Worm (Caenorhabditis elegans) whole organism, late embryonic: ENCODE data around the gene C27H5.2.

ENCODE experiments used
- C08G9.2 ChIP-seq: sonication (generic microtip); optimal IDR thresholded peaks from 2 replicates; lab custom pipeline; 2016; ENCODE audit warnings: mild to moderate bottlenecking, missing genetic modification characterization, moderate library complexity, missing compliant biosample characterization
- C38D4.7 ChIP-seq: fragments of 200-800 bp; sonication (Bioruptor generic); optimal IDR thresholded peaks from 2 replicates; lab custom pipeline; 2018; ENCODE audit warnings: mild to moderate bottlenecking, missing genetic modification characterization, moderate library complexity, missing compliant biosample characterization
- K09A11.1 ChIP-seq: sonication (generic microtip); optimal IDR thresholded peaks from 2 replicates; lab custom pipeline; 2017; ENCODE audit warnings: antibody characterized with exemption, mild to moderate bottlenecking, missing genetic modification characterization, missing compliant biosample characterization; ENCODE audit not compliant: insufficient read depth
- T23F11.4 ChIP-seq: fragments of 200-800 bp; sonication (Bioruptor generic); optimal IDR thresholded peaks from 2 replicates; lab custom pipeline; 2018; ENCODE audit warnings: mild to moderate bottlenecking, missing genetic modification characterization, missing compliant biosample characterization
- Y22D7AL.16 ChIP-seq: sonication (generic microtip); optimal IDR thresholded peaks from 2 replicates; lab custom pipeline; 2016; ENCODE audit warnings: missing genetic modification characterization, missing compliant biosample characterization
- ahr-1 ChIP-seq: sonication (generic microtip); optimal IDR thresholded peaks from 2 replicates; lab custom pipeline; 2016; ENCODE audit warnings: missing genetic modification characterization, missing compliant biosample characterization
- ama-1 ChIP-seq: fragments of 150-350 bp; optimal IDR thresholded peaks from 2 replicates; lab custom pipeline; 2014
- ceh-18 ChIP-seq: sonication (generic microtip); optimal IDR thresholded peaks from 2 replicates; lab custom pipeline; 2016; ENCODE audit warnings: missing genetic modification characterization, missing compliant biosample characterization
- ceh-19 ChIP-seq: fragments of 200-800 bp; sonication (Bioruptor generic); optimal IDR thresholded peaks from 2 replicates; lab custom pipeline; 2018; ENCODE audit warnings: mild to moderate bottlenecking, missing genetic modification characterization, missing compliant biosample characterization
- ceh-2 ChIP-seq: sonication (generic microtip); optimal IDR thresholded peaks from 2 replicates; lab custom pipeline; 2016; ENCODE audit warnings: missing genotype, missing genetic modification characterization, missing compliant biosample characterization
- ceh-22 ChIP-seq: sonication (generic microtip); optimal IDR thresholded peaks from 2 replicates; lab custom pipeline; 2017; ENCODE audit warnings: missing biosample characterization, missing genetic modification characterization
- ceh-30 ChIP-seq: fragments of 150-350 bp; optimal IDR thresholded peaks from 2 replicates; lab custom pipeline; 2014; ENCODE audit warnings: missing biosample characterization, missing genetic modification characterization
- ceh-31 ChIP-seq: sonication (generic microtip); optimal IDR thresholded peaks from 2 replicates; lab custom pipeline; 2016; ENCODE audit warnings: missing genetic modification characterization, missing compliant biosample characterization
- dmd-4 ChIP-seq: sonication (generic microtip); optimal IDR thresholded peaks from 2 replicates; lab custom pipeline; 2016; ENCODE audit warnings: borderline replicate concordance, missing genetic modification characterization, missing compliant biosample characterization
- elt-2 ChIP-seq: sonication (generic microtip); optimal IDR thresholded peaks from 2 replicates; lab custom pipeline; 2016; ENCODE audit warnings: missing genetic modification reagents, missing genetic modification characterization, missing compliant biosample characterization
- elt-4 ChIP-seq: sonication (generic microtip); optimal IDR thresholded peaks from 2 replicates; lab custom pipeline; 2016; ENCODE audit warnings: missing genetic modification characterization, missing compliant biosample characterization
- ets-4 ChIP-seq: sonication (generic microtip); optimal IDR thresholded peaks from 2 replicates; lab custom pipeline; 2016; ENCODE audit warnings: missing genetic modification characterization, missing compliant biosample characterization
- fax-1 ChIP-seq: sonication (generic microtip); optimal IDR thresholded peaks from 2 replicates; lab custom pipeline; 2016; ENCODE audit warnings: missing genotype, missing genetic modification characterization, missing compliant biosample characterization
- fkh-10 ChIP-seq: fragments of 150-350 bp; optimal IDR thresholded peaks from 2 replicates; lab custom pipeline; 2014; ENCODE audit warnings: missing biosample characterization, missing genetic modification reagents, missing genetic modification characterization
- hlh-13 ChIP-seq: fragments of 200-800 bp; sonication (Bioruptor generic); optimal IDR thresholded peaks from 2 replicates; lab custom pipeline; 2018; ENCODE audit warnings: mild to moderate bottlenecking, missing genetic modification characterization, missing compliant biosample characterization
- hlh-30 ChIP-seq: sonication (generic microtip); optimal IDR thresholded peaks from 2 replicates; lab custom pipeline; 2017; ENCODE audit warnings: antibody characterized with exemption, missing genetic modification characterization, missing compliant biosample characterization; ENCODE audit not compliant: insufficient read depth
- hlh-8 ChIP-seq: sonication (generic microtip); optimal IDR thresholded peaks from 2 replicates; lab custom pipeline; 2016; ENCODE audit warnings: missing genotype, missing genetic modification characterization, missing compliant biosample characterization
- lin-11 ChIP-seq: fragments of 200-800 bp; sonication (Bioruptor generic); optimal IDR thresholded peaks from 2 replicates; lab custom pipeline; 2018; ENCODE audit warnings: mild to moderate bottlenecking, missing genetic modification characterization, missing compliant biosample characterization
- nfya-1 ChIP-seq: sonication (generic microtip); optimal IDR thresholded peaks from 2 replicates; lab custom pipeline; 2017; ENCODE audit warnings: missing genetic modification characterization, mild to moderate bottlenecking, missing compliant biosample characterization, antibody characterized with exemption, moderate library complexity
- nhr-11 ChIP-seq: fragments of 150-350 bp; optimal IDR thresholded peaks from 2 replicates; lab custom pipeline; 2014; ENCODE audit warnings: missing biosample characterization, missing genetic modification characterization
- pag-3 ChIP-seq: sonication (generic microtip); optimal IDR thresholded peaks from 2 replicates; lab custom pipeline; 2016; ENCODE audit warnings: missing compliant biosample characterization, missing genetic modification characterization, borderline replicate concordance
- pat-9 ChIP-seq: fragments of 200-800 bp; sonication (Bioruptor generic); optimal IDR thresholded peaks from 2 replicates; lab custom pipeline; 2018; ENCODE audit warnings: mild to moderate bottlenecking, missing genetic modification characterization, moderate library complexity, missing compliant biosample characterization
- pha-4 ChIP-seq: fragments of 150-350 bp; optimal IDR thresholded peaks from 2 replicates; lab custom pipeline; 2018; ENCODE audit warnings: missing biosample characterization, missing genetic modification reagents, missing genetic modification characterization
- pqm-1 ChIP-seq: sonication (generic microtip); optimal IDR thresholded peaks from 2 replicates; lab custom pipeline; 2016; ENCODE audit warnings: missing genetic modification characterization, missing compliant biosample characterization
- pros-1 ChIP-seq: fragments of 150-350 bp; optimal IDR thresholded peaks from 2 replicates; lab custom pipeline; 2014; ENCODE audit warnings: missing biosample characterization, missing genetic modification reagents, missing genetic modification characterization
- rnt-1 ChIP-seq: sonication (generic microtip); optimal IDR thresholded peaks from 2 replicates; lab custom pipeline; 2016; ENCODE audit warnings: missing genetic modification characterization, missing compliant biosample characterization
- sdc-2 ChIP-seq: sonication (generic microtip); optimal IDR thresholded peaks from 2 replicates; lab custom pipeline; 2016; ENCODE audit warnings: missing genotype, missing genetic modification characterization, missing compliant biosample characterization
- sox-2 ChIP-seq: fragments of 200-800 bp; sonication (Bioruptor generic); IDR thresholded peaks from 2 replicates; pipeline ENCODE4 v1.3.6; 2022; ENCODE audit warnings: missing genetic modification reagents, missing genetic modification characterization, missing compliant biosample characterization
- sox-4 ChIP-seq: sonication (generic microtip); optimal IDR thresholded peaks from 2 replicates; lab custom pipeline; 2017; ENCODE audit warnings: mild to moderate bottlenecking, missing genetic modification characterization, inconsistent platforms, missing compliant biosample characterization
- syd-9 ChIP-seq: sonication (generic microtip); optimal IDR thresholded peaks from 2 replicates; lab custom pipeline; 2016; ENCODE audit warnings: mild to moderate bottlenecking, missing genetic modification characterization, moderate library complexity, missing compliant biosample characterization
- tbx-2 ChIP-seq: sonication (generic microtip); optimal IDR thresholded peaks from 2 replicates; lab custom pipeline; 2016; ENCODE audit warnings: missing genetic modification characterization, missing compliant biosample characterization
- unc-3 ChIP-seq, 2 experiments: fragments of 200-800 bp in 1 of 2; sonication (Bioruptor generic) in 1 of 2; sonication (generic microtip) in 1 of 2; conservative IDR thresholded peaks in 1 of 2; optimal IDR thresholded peaks in 1 of 2; 2 replicates each; pipeline versions ENCODE4 v1.3.6 to Lab custom; 2016 to 2022; ENCODE audit warnings: missing compliant biosample characterization in 2 of 2, missing genetic modification characterization in 2 of 2, missing genetic modification reagents in 1 of 2
- unc-42 ChIP-seq: sonication (generic microtip); optimal IDR thresholded peaks from 2 replicates; lab custom pipeline; 2016; ENCODE audit warnings: missing genotype, missing genetic modification characterization, missing compliant biosample characterization
- zip-5 ChIP-seq: sonication (generic microtip); optimal IDR thresholded peaks from 2 replicates; lab custom pipeline; 2016; ENCODE audit warnings: missing genetic modification characterization, missing compliant biosample characterization
- ztf-16 ChIP-seq: sonication (generic microtip); optimal IDR thresholded peaks from 2 replicates; lab custom pipeline; 2017; ENCODE audit warnings: missing genetic modification characterization, missing compliant biosample characterization

The C27H5.2 gene

DNA sequence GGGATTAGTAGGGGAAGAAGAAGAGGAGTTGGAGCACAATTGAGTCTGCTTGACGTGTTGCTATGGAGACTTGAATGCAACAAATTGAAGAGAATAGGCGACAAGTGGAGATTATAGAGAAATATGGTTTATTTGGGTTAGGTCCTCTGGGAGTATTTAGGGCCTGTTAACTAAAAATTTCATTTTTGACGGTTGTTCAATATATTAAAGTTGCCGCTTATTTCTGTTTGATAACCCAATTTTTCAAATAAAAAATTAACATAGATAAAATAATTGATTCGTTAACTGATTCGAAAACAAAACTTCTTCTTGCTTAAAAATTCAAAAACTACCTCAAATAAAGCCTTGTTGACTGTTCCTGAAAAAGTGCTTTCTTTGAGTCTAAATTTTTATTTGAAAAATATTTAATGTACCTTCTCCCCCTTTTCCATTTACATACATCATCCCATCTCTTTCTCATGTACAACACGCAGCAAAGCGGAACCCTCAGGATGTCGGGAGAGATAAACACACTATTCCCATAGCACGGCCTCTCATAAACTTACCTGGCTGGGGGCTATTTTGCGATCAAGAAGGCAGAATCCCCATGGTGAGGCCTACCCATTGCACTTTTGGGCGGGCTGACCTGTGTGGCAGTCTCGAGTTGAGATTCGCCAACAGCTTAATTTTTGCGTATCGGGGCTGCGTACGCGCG lies 16.1 kb downstream of the C27H5.2 start, which contains the start of gene dyf-13:
Gene dyf-13 (minus strand): TSS at position 51 of the 694 bp plus-strand sequence.
- no peak for TF ChIP-seq elt-2 (tag; lab: Kevin White, UChicago)
- TF ChIP-seq ceh-31 (tag; lab: Kevin White, UChicago) = no peak
- no peak for TF ChIP-seq ceh-2 (tag; lab: Kevin White, UChicago)
- no peak for TF ChIP-seq rnt-1
- no peak for TF ChIP-seq nhr-11 (tag; lab: Kevin White, UChicago)
- no peak for TF ChIP-seq fax-1
- no peak for TF ChIP-seq elt-4

DNA sequence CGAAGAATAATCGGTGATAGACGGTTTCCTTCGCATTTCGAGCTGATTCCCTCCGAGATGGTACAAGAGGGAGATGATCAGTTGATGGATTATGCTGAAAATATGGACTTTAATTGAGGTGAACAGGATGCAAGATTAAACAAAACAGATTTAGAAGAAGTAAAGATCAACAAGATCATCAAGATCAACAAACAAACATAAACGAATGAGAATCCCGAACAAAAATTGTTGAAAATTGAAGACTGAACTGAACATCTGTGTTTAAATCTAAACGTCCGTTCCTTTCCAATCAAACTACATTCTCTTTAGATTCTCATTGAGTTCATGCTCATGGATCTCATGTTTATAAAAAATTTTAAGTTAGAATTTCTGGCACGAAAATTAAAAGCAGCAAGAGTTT lies 19.5 kb downstream of the C27H5.2 start, which contains the start of gene glc-4:
Gene glc-4 (minus strand): TSS at position 101 of the 400 bp plus-strand sequence.
- TF ChIP-seq elt-4 (no peak), fkh-10 (no peak), hlh-30 (tag; lab: Kevin White, UChicago) (no peak), tbx-2 (no peak), sdc-2 (tag; lab: Kevin White, UChicago) (no peak), zip-5 (tag; lab: Kevin White, UChicago) (no peak)
- TF ChIP-seq, all 69 proteins: peak for 0

DNA sequence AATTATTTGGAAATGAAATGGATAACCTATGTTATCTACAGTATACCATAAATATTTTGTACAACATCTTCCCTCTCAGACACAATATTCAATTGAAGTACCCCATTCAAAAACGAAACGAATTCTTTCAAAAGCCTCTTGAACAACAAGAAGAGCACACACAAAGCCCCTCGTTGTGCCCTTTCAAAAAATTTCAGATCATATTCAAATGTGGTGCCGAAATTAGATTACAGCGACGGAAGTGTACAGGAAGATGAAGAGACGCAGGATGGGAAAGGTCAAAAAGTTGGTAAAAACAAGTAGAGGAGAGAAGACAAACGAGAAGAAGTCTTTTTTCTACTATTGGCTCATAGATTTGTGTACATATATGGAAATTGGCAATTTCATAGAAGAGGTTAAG lies 20.7 kb downstream of the C27H5.2 start:
- TF ChIP-seq unc-42 (peak; percentile 80), K09A11.1 (no peak)

DNA sequence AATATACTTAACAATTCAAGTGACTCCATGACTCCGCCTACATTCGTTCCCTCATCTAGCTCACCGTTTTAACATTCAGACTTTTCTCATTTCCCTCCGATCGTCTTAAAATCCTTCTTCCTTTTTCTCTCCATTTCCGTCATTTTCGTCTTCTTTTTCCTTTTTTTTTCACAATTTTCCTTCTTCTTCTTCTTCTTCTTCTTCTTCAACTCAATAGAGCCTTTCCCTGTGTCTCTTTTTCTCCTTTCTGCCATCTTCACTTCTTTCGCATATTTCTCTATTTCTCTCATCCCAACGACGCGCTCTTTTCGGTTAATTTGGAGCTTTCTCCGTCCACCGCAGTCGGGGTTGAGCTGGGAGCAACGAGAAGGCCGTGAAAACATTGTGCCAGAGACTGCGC lies 27.2 kb downstream of the C27H5.2 start:
- TF ChIP-seq unc-42 (peak; percentile 79), Y22D7AL.16 (tag; lab: Kevin White, UChicago) (no peak), ceh-18 (tag; lab: Kevin White, UChicago) (peak; percentile 40), tbx-2 (peak; percentile 0), ceh-19 (peak; percentile 17), nhr-11 (tag; lab: Kevin White, UChicago) (no peak), nfya-1 (peak; percentile 27), ceh-31 (tag; lab: Kevin White, UChicago) (peak; percentile 38), hlh-8 (no peak), K09A11.1 (no peak), C08G9.2 (tag; lab: Kevin White, UChicago) (peak; percentile 5), fax-1 (no peak)

DNA sequence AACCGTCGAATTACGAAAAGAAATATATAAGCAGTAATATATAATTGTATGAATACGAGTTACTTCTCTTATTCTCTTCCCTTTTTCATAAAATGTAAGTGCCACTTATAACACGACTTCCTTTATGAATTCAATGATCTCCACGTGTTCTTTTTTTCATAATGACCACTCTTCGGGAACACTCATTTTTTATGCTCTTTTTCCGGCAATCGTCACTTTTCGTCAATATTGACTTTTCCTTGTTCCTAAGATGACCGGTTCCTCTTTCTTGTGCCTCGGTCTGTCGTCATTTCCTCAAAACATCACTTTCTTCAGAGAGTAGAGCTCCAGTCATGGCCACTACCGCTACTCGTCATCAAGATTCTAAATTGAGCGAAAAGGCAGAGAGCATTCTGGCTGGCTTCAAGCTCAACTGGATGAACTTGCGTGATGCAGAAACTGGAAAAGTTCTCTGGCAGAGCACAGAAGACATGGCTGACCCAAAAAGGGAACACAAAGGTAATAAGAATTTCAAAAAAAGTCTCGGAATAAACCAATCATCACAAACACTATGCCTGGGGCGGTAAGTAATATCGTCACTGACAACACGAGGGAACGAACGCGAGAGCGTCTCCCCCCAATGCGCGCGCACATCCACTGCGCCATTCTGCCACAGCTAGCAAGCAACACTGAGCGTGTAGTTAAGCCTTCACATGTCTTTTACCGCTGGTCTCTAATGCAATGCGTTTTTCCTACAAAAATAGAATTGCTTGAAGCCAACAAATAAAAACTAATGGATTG lies 28.3 kb downstream of the C27H5.2 start, which contains the start of gene pdl-1:
Gene pdl-1 (plus strand): TSS at position 309 of the 780 bp plus-strand sequence.
- TF ChIP-seq sdc-2 (tag; lab: Kevin White, UChicago) (peak; percentile 87), ceh-2 (tag; lab: Kevin White, UChicago) (peak; percentile 90), ztf-16 (tag; lab: Kevin White, UChicago) (peak; percentile 95), ama-1 (no peak), pat-9 (tag; lab: Kevin White, UChicago) (peak; percentile 93), lin-11 (tag; lab: Kevin White, UChicago) (peak; percentile 89), elt-4 (peak; percentile 84), hlh-13 (GFP tag; lab: Kevin White, UChicago) (peak; percentile 94), pros-1 (tag; lab: Kevin White, UChicago) (peak; percentile 83), ets-4 (tag; lab: Kevin White, UChicago) (no peak), dmd-4 (tag; lab: Kevin White, UChicago) (peak; percentile 89), nfya-1 (peak; percentile 54), tbx-2 (peak; percentile 96), syd-9 (peak; percentile 95), ahr-1 (tag; lab: Kevin White, UChicago) (peak; percentile 76), unc-42 (peak; percentile 74), pha-4 (tag; lab: Kevin White, UChicago) (no peak), C38D4.7 (GFP tag; lab: Kevin White, UChicago) (peak; percentile 94), pqm-1 (tag; lab: Kevin White, UChicago) (peak; percentile 84), ceh-30 (peak; percentile 31), unc-3 (GFP tag; conservative IDR thresholded peaks at IDR 0.05; lab: Robert Waterston, UW) (peak; percentile 91), unc-3 (tag; optimal IDR thresholded peaks at IDR 0.05; lab: Kevin White, UChicago) (peak; percentile 93), sox-4 (tag; lab: Kevin White, UChicago) (peak; percentile 94), T23F11.4 (GFP tag; lab: Kevin White, UChicago) (peak; percentile 95), C08G9.2 (tag; lab: Kevin White, UChicago) (peak; percentile 88), pag-3 (peak; percentile 82), ceh-22 (no peak), K09A11.1 (peak; percentile 72), ceh-18 (tag; lab: Kevin White, UChicago) (peak; percentile 86), sox-2 (GFP tag; lab: Robert Waterston, UW) (peak; percentile 87)
